Worm (Caenorhabditis elegans) whole organism, L1 larva: ENCODE measurements around the gene T28H10.2.

ENCODE experiments used
- C16A3.4 ChIP-seq: fragments of 150-350 bp; optimal IDR thresholded peaks from 2 replicates; lab custom pipeline; 2014; ENCODE audit warnings: missing biosample characterization, missing genetic modification characterization
- C34B4.2 ChIP-seq: sonication (generic microtip); optimal IDR thresholded peaks from 2 replicates; lab custom pipeline; 2017; ENCODE audit warnings: mild to moderate bottlenecking, missing genetic modification characterization, missing compliant biosample characterization
- Y116A8C.19 ChIP-seq: sonication (generic microtip); optimal IDR thresholded peaks from 2 replicates; lab custom pipeline; 2016; ENCODE audit warnings: missing compliant biosample characterization, missing genetic modification characterization, borderline replicate concordance
- aha-1 ChIP-seq: fragments of 150-350 bp; optimal IDR thresholded peaks from 2 replicates; lab custom pipeline; 2014; ENCODE audit warnings: missing biosample characterization, missing genetic modification characterization
- alr-1 ChIP-seq: fragments of 200-800 bp; sonication (Bioruptor generic); optimal IDR thresholded peaks from 2 replicates; lab custom pipeline; 2018; ENCODE audit warnings: borderline replicate concordance, mild to moderate bottlenecking, missing genetic modification characterization, missing compliant biosample characterization
- ama-1 ChIP-seq: fragments of 150-350 bp; optimal IDR thresholded peaks from 2 replicates; lab custom pipeline; 2014
- blmp-1 ChIP-seq: fragments of 150-350 bp; optimal IDR thresholded peaks from 2 replicates; lab custom pipeline; 2014; ENCODE audit warnings: missing biosample characterization, missing genetic modification characterization
- ceh-63 ChIP-seq: fragments of 200-800 bp; sonication (Bioruptor generic); optimal IDR thresholded peaks from 2 replicates; lab custom pipeline; 2018; ENCODE audit warnings: mild to moderate bottlenecking, missing genetic modification characterization, missing compliant biosample characterization
- ceh-8 ChIP-seq: fragments of 200-800 bp; sonication (Bioruptor generic); optimal IDR thresholded peaks from 2 replicates; lab custom pipeline; 2018; ENCODE audit warnings: mild to moderate bottlenecking, missing genetic modification characterization, moderate library complexity, missing compliant biosample characterization
- ceh-82 ChIP-seq, 3 experiments: fragments of 150-350 bp in 1 of 3; sonication (generic microtip) in 2 of 3; optimal IDR thresholded peaks; 2 replicates each; lab custom pipeline; 2014 to 2017; ENCODE audit warnings: missing biosample characterization in 3 of 3, missing genetic modification characterization in 3 of 3
- ceh-88 ChIP-seq: fragments of 200-800 bp; sonication (Bioruptor generic); IDR thresholded peaks from 2 replicates; pipeline ENCODE4 v1.3.6; 2022; ENCODE audit warnings: missing genetic modification characterization, missing compliant biosample characterization
- ceh-90 ChIP-seq: sonication (generic microtip); optimal IDR thresholded peaks from 2 replicates; lab custom pipeline; 2016; ENCODE audit warnings: missing genetic modification characterization, missing compliant biosample characterization
- ces-1 ChIP-seq: fragments of 150-350 bp; optimal IDR thresholded peaks from 2 replicates; lab custom pipeline; 2014; ENCODE audit warnings: missing biosample characterization, missing genetic modification reagents, missing genetic modification characterization
- dpl-1 ChIP-seq, 3 experiments: fragments of 150-350 bp in 2 of 3; sonication (generic microtip) in 1 of 3; optimal IDR thresholded peaks; 2 replicates each; lab custom pipeline; 2014 to 2017; ENCODE audit warnings: missing biosample characterization in 3 of 3, missing genetic modification characterization in 3 of 3, missing genetic modification reagents in 3 of 3
- dsc-1 ChIP-seq: sonication (generic microtip); optimal IDR thresholded peaks from 2 replicates; lab custom pipeline; 2016; ENCODE audit warnings: mild to moderate bottlenecking, missing genetic modification characterization, missing compliant biosample characterization
- egl-13 ChIP-seq: sonication (generic microtip); optimal IDR thresholded peaks from 2 replicates; lab custom pipeline; 2016; ENCODE audit warnings: missing genotype, missing genetic modification reagents, missing genetic modification characterization, missing compliant biosample characterization
- elt-2 ChIP-seq: sonication (generic microtip); optimal IDR thresholded peaks from 2 replicates; lab custom pipeline; 2016; ENCODE audit warnings: missing genetic modification characterization, mild to moderate bottlenecking, inconsistent platforms, missing compliant biosample characterization, missing genetic modification reagents
- elt-3 ChIP-seq, 6 experiments: fragments of 150-350 bp in 1 of 6; sonication (generic microtip); optimal IDR thresholded peaks; 2 replicates each; lab custom pipeline; 2017 to 2018; ENCODE audit warnings: missing biosample characterization in 6 of 6, missing genetic modification characterization in 6 of 6, inconsistent platforms in 1 of 6
- fkh-10 ChIP-seq: sonication (generic microtip); optimal IDR thresholded peaks from 2 replicates; lab custom pipeline; 2017; ENCODE audit warnings: missing biosample characterization, missing genetic modification reagents, missing genetic modification characterization
- fkh-4 ChIP-seq: sonication (generic microtip); optimal IDR thresholded peaks from 2 replicates; lab custom pipeline; 2016; ENCODE audit warnings: missing compliant biosample characterization, missing genetic modification characterization, borderline replicate concordance
- fkh-8 ChIP-seq: sonication (generic microtip); optimal IDR thresholded peaks from 2 replicates; lab custom pipeline; 2016; ENCODE audit warnings: mild to moderate bottlenecking, missing genetic modification characterization, missing compliant biosample characterization
- fos-1 ChIP-seq: fragments of 150-350 bp; optimal IDR thresholded peaks from 2 replicates; lab custom pipeline; 2014; ENCODE audit warnings: missing biosample characterization, missing genetic modification characterization
- hlh-17 ChIP-seq: fragments of 200-800 bp; sonication (Bioruptor generic); optimal IDR thresholded peaks from 2 replicates; lab custom pipeline; 2018; ENCODE audit warnings: missing genetic modification characterization, mild to moderate bottlenecking, missing compliant biosample characterization, moderate library complexity, borderline replicate concordance
- irx-1 ChIP-seq: sonication (generic microtip); optimal IDR thresholded peaks from 2 replicates; lab custom pipeline; 2016; ENCODE audit warnings: missing genetic modification characterization, missing compliant biosample characterization
- isw-1 ChIP-seq: fragments of 200-800 bp; sonication (Bioruptor generic); IDR thresholded peaks from 2 replicates; pipeline ENCODE4 v1.3.6; 2022; ENCODE audit warnings: missing genetic modification characterization, missing compliant biosample characterization
- jun-1 ChIP-seq: fragments of 150-350 bp; optimal IDR thresholded peaks from 2 replicates; lab custom pipeline; 2014; ENCODE audit warnings: missing biosample characterization, missing genetic modification reagents, missing genetic modification characterization
- lin-13 ChIP-seq: fragments of 150-350 bp; optimal IDR thresholded peaks from 2 replicates; lab custom pipeline; 2014; ENCODE audit warnings: missing biosample characterization, missing genetic modification reagents, missing genetic modification characterization
- lin-14 ChIP-seq: fragments of 200-800 bp; sonication (Bioruptor generic); optimal IDR thresholded peaks from 2 replicates; lab custom pipeline; 2018; ENCODE audit warnings: mild to moderate bottlenecking, missing genetic modification characterization, moderate library complexity, missing compliant biosample characterization
- lin-35 ChIP-seq, 2 experiments: fragments of 150-350 bp; optimal IDR thresholded peaks; 2 replicates each; lab custom pipeline; 2014; ENCODE audit warnings: missing biosample characterization in 2 of 2, missing genetic modification characterization in 2 of 2, missing genetic modification reagents in 2 of 2
- lin-39 ChIP-seq: fragments of 150-350 bp; optimal IDR thresholded peaks from 2 replicates; lab custom pipeline; 2014; ENCODE audit warnings: missing biosample characterization, missing genetic modification reagents, missing genetic modification characterization
- lir-3 ChIP-seq: sonication (generic microtip); optimal IDR thresholded peaks from 2 replicates; lab custom pipeline; 2016; ENCODE audit warnings: mild to moderate bottlenecking, missing genetic modification characterization, moderate library complexity, missing compliant biosample characterization; ENCODE audit not compliant: poor library complexity
- lsy-2 ChIP-seq, 2 experiments: fragments of 150-350 bp; optimal IDR thresholded peaks; 2 replicates each; lab custom pipeline; 2014; ENCODE audit warnings: missing biosample characterization in 2 of 2, missing genetic modification characterization in 2 of 2
- mdl-1 ChIP-seq, 2 experiments: fragments of 150-350 bp; optimal IDR thresholded peaks; 2 replicates each; lab custom pipeline; 2014 to 2017; ENCODE audit warnings: missing biosample characterization in 2 of 2, missing genetic modification characterization in 2 of 2, inconsistent platforms in 1 of 2
- mef-2 ChIP-seq: fragments of 150-350 bp; optimal IDR thresholded peaks from 2 replicates; lab custom pipeline; 2014; ENCODE audit warnings: missing biosample characterization, missing genetic modification characterization
- mep-1 ChIP-seq: fragments of 150-350 bp; optimal IDR thresholded peaks from 2 replicates; lab custom pipeline; 2014; ENCODE audit warnings: missing biosample characterization, missing genetic modification characterization
- nhr-11 ChIP-seq: fragments of 150-350 bp; optimal IDR thresholded peaks from 2 replicates; lab custom pipeline; 2014; ENCODE audit warnings: missing biosample characterization, missing genetic modification characterization
- nhr-20 ChIP-seq: sonication (generic microtip); optimal IDR thresholded peaks from 2 replicates; lab custom pipeline; 2016; ENCODE audit warnings: mild to moderate bottlenecking, missing genetic modification characterization, missing compliant biosample characterization
- nhr-237 ChIP-seq: fragments of 150-350 bp; optimal IDR thresholded peaks from 2 replicates; lab custom pipeline; 2014; ENCODE audit warnings: missing biosample characterization, missing genetic modification characterization
- nhr-71 ChIP-seq: sonication (generic microtip); optimal IDR thresholded peaks from 2 replicates; lab custom pipeline; 2016; ENCODE audit warnings: mild to moderate bottlenecking, missing genetic modification characterization, moderate library complexity, missing compliant biosample characterization
- nhr-76 ChIP-seq: sonication (generic microtip); optimal IDR thresholded peaks from 2 replicates; lab custom pipeline; 2017; ENCODE audit warnings: missing biosample characterization, missing genetic modification characterization
- nhr-85 ChIP-seq: sonication (generic microtip); peaks from one replicate; lab custom pipeline; 2016; ENCODE audit warnings: missing genetic modification characterization, inconsistent platforms, missing compliant biosample characterization
- pag-3 ChIP-seq: sonication (generic microtip); optimal IDR thresholded peaks from 2 replicates; lab custom pipeline; 2017; ENCODE audit warnings: missing genetic modification characterization, mild to moderate bottlenecking, missing compliant biosample characterization, antibody characterized with exemption, borderline replicate concordance; ENCODE audit not compliant: insufficient read depth
- pqm-1 ChIP-seq: sonication (generic microtip); optimal IDR thresholded peaks from 3 replicates; lab custom pipeline; 2017; ENCODE audit warnings: missing biosample characterization, missing genetic modification characterization
- skn-1 ChIP-seq: fragments of 150-350 bp; optimal IDR thresholded peaks from 2 replicates; lab custom pipeline; 2014; ENCODE audit warnings: missing biosample characterization, missing genetic modification characterization
- snpc-4 ChIP-seq: fragments of 150-350 bp; optimal IDR thresholded peaks from 2 replicates; lab custom pipeline; 2014; ENCODE audit warnings: missing biosample characterization, missing genetic modification characterization
- snu-23 ChIP-seq: sonication (generic microtip); optimal IDR thresholded peaks from 2 replicates; lab custom pipeline; 2016; ENCODE audit warnings: missing genetic modification characterization, missing compliant biosample characterization
- sox-4 ChIP-seq: sonication (generic microtip); optimal IDR thresholded peaks from 2 replicates; lab custom pipeline; 2016; ENCODE audit warnings: missing genetic modification characterization, missing compliant biosample characterization
- sptf-1 ChIP-seq: fragments of 150-350 bp; optimal IDR thresholded peaks from 2 replicates; lab custom pipeline; 2014; ENCODE audit warnings: missing biosample characterization, missing genetic modification characterization
- sup-37 ChIP-seq: fragments of 200-800 bp; sonication (Bioruptor generic); optimal IDR thresholded peaks from 2 replicates; lab custom pipeline; 2018; ENCODE audit warnings: mild to moderate bottlenecking, missing genetic modification characterization, missing compliant biosample characterization
- swsn-7 ChIP-seq: sonication (generic microtip); optimal IDR thresholded peaks from 2 replicates; lab custom pipeline; 2016; ENCODE audit warnings: missing genetic modification characterization, missing compliant biosample characterization
- unc-130 ChIP-seq: fragments of 150-350 bp; optimal IDR thresholded peaks from 2 replicates; lab custom pipeline; 2017; ENCODE audit warnings: missing biosample characterization, missing genetic modification characterization, inconsistent platforms
- unc-62 ChIP-seq: fragments of 150-350 bp; optimal IDR thresholded peaks from 2 replicates; lab custom pipeline; 2014; ENCODE audit warnings: missing biosample characterization, missing genetic modification reagents, missing genetic modification characterization
- zag-1 ChIP-seq: fragments of 150-350 bp; optimal IDR thresholded peaks from 2 replicates; lab custom pipeline; 2014; ENCODE audit warnings: missing biosample characterization, missing genetic modification characterization
- zip-4 ChIP-seq: fragments of 200-800 bp; sonication (Bioruptor generic); optimal IDR thresholded peaks from 2 replicates; lab custom pipeline; 2018; ENCODE audit warnings: mild to moderate bottlenecking, missing genetic modification characterization, moderate library complexity, missing compliant biosample characterization

Gene T28H10.2

ce11 chrV:12560328-12560782 lies 47.6 kb upstream of the T28H10.2 start, which contains the start of gene sel-1:
sel-1 (plus strand) TSS chrV:12560732.
- TF ChIP-seq zag-1 (no peak), ceh-82 (tag; optimal IDR thresholded peaks at IDR 0.05; lab: Kevin White, UChicago) (no peak), swsn-7 (peak; percentile 25), blmp-1 (tag; lab: Kevin White, UChicago) (peak; percentile 30), sox-4 (tag; lab: Kevin White, UChicago) (no peak), ceh-63 (no peak), ceh-8 (no peak), fkh-8 (tag; lab: Kevin White, UChicago) (no peak), nhr-20 (tag; lab: Kevin White, UChicago) (peak; percentile 12), jun-1 (tag; lab: Kevin White, UChicago) (no peak), nhr-11 (tag; lab: Kevin White, UChicago) (no peak), zip-4 (GFP tag; lab: Kevin White, UChicago) (no peak), fkh-10 (GFP tag; lab: Kevin White, UChicago) (no peak), lin-39 (tag; lab: Kevin White, UChicago) (no peak), pqm-1 (tag; lab: Kevin White, UChicago) (no peak), lin-14 (GFP tag; lab: Kevin White, UChicago) (no peak), fkh-4 (no peak), unc-62 (no peak), ces-1 (no peak), pag-3 (tag; lab: Kevin White, UChicago) (no peak), unc-130 (tag; lab: Kevin White, UChicago) (no peak), isw-1 (GFP tag; lab: Robert Waterston, UW) (no peak), lin-13 (GFP tag; lab: Kevin White, UChicago) (no peak), alr-1 (tag; lab: Kevin White, UChicago) (no peak), hlh-17 (GFP tag; lab: Kevin White, UChicago) (no peak), nhr-237 (tag; lab: Kevin White, UChicago) (no peak), dpl-1 (GFP tag; optimal IDR thresholded peaks at IDR 0.05; lab: Kevin White, UChicago) (peak in 1 of 3 experiments; percentile 37), lsy-2 (tag; optimal IDR thresholded peaks at IDR 0.05; lab: Kevin White, UChicago) (peak; percentile 33 to 47), mef-2 (tag; lab: Kevin White, UChicago) (no peak), nhr-71 (peak; percentile 38), mdl-1 (tag; optimal IDR thresholded peaks at IDR 0.05; lab: Kevin White, UChicago) (no peak), aha-1 (tag; lab: Kevin White, UChicago) (no peak), fos-1 (tag; lab: Kevin White, UChicago) (no peak), lir-3 (tag; lab: Kevin White, UChicago) (no peak), sup-37 (no peak), snu-23 (GFP tag; lab: Kevin White, UChicago) (peak; percentile 36), mep-1 (tag; lab: Kevin White, UChicago) (peak; percentile 42), sptf-1 (tag; lab: Kevin White, UChicago) (no peak), C16A3.4 (tag; lab: Kevin White, UChicago) (no peak), Y116A8C.19 (tag; lab: Kevin White, UChicago) (no peak), nhr-85 (tag; lab: Kevin White, UChicago) (no peak), ama-1 (no peak), elt-2 (tag; lab: Kevin White, UChicago) (no peak), ceh-90 (tag; lab: Kevin White, UChicago) (no peak), irx-1 (tag; lab: Kevin White, UChicago) (no peak), egl-13 (tag; lab: Kevin White, UChicago) (no peak), lin-35 (GFP tag; optimal IDR thresholded peaks at IDR 0.05; lab: Kevin White, UChicago) (peak; percentile 3 to 50), C34B4.2 (tag; lab: Kevin White, UChicago) (no peak), skn-1 (tag; lab: Kevin White, UChicago) (no peak), ceh-88 (no peak), elt-3 (tag; optimal IDR thresholded peaks at IDR 0.05; lab: Kevin White, UChicago) (no peak), snpc-4 (no peak), nhr-76 (no peak), dsc-1 (tag; lab: Kevin White, UChicago) (no peak)
